Worm (Caenorhabditis elegans) whole organism, late embryonic: ENCODE measurements around the gene scvp-1.

Source experiments
- ceh-14 ChIP-seq: sonication (generic microtip); optimal IDR thresholded peaks from 2 replicates; lab custom pipeline; 2016; ENCODE audit warnings: missing genotype, missing genetic modification characterization, missing compliant biosample characterization
- lin-11 ChIP-seq: fragments of 200-800 bp; sonication (Bioruptor generic); optimal IDR thresholded peaks from 2 replicates; lab custom pipeline; 2018; ENCODE audit warnings: mild to moderate bottlenecking, missing genetic modification characterization, missing compliant biosample characterization
- nfya-1 ChIP-seq: sonication (generic microtip); optimal IDR thresholded peaks from 2 replicates; lab custom pipeline; 2017; ENCODE audit warnings: missing genetic modification characterization, mild to moderate bottlenecking, missing compliant biosample characterization, antibody characterized with exemption, moderate library complexity
- sox-4 ChIP-seq: sonication (generic microtip); optimal IDR thresholded peaks from 2 replicates; lab custom pipeline; 2017; ENCODE audit warnings: mild to moderate bottlenecking, missing genetic modification characterization, inconsistent platforms, missing compliant biosample characterization

ce11 chrV:10961448-10961870 is 30.4 kb upstream of the scvp-1 start:
- TF ChIP-seq lin-11 (tag; lab: Kevin White, UChicago) (no peak), nfya-1 (tag; lab: Kevin White, UChicago) (peak; percentile 1), sox-4 (tag; lab: Kevin White, UChicago) (no peak), ceh-14 (peak; percentile 75)
